Fruit fly (Drosophila melanogaster): Measurements from ENCODE around the gene CG32017.

DNA sequence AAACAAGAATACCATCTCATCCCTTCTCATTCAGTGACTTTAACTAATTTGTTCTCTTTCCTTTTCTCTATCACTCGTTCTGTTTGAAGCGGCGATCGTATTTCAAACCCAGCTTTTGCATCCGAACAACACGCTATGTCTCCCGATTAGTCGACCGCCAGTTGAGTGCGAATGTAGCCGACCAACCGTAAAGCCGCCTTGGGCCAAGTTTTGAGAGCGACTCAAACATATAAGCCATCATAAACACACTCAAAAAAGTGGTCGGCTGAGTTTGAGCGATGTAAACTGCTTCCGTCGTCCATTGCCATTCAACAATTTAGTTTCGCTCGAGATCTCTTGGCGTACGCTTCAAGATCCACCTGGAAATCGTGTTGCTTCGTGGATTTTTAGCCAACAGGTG is 73.5 kb downstream of the CG32017 start, which contains the start of gene sv:
- no peak for TF ChIP-seq ERR (GFP tag; optimal IDR thresholded peaks at IDR 0.05)
- TF ChIP-seq Drgx (GFP tag; IDR thresholded peaks at IDR 0.05): no peak
- no peak for TF ChIP-seq CG10654 (GFP tag; optimal IDR thresholded peaks at IDR 0.05)
- TF ChIP-seq Hmr (GFP tag; optimal IDR thresholded peaks at IDR 0.05): no peak
- no peak for TF ChIP-seq slp2 (GFP tag; optimal IDR thresholded peaks at IDR 0.05)
- no peak for TF ChIP-seq HLH54F (GFP tag; optimal IDR thresholded peaks at IDR 0.05)
- TF ChIP-seq Hr3 (GFP tag; optimal IDR thresholded peaks at IDR 0.05): no peak
- no peak for TF ChIP-seq Lpt (GFP tag; optimal IDR thresholded peaks at IDR 0.05)
- TF ChIP-seq vvl (GFP tag; IDR thresholded peaks at IDR 0.05): no peak
- no peak for TF ChIP-seq Fer1 (GFP tag; optimal IDR thresholded peaks at IDR 0.05)
- peak; percentile 97 for TF ChIP-seq z (GFP tag; IDR thresholded peaks at IDR 0.05)
